Fruit fly (Drosophila melanogaster): ENCODE data around the gene Pgant5.

Gene Pgant5

dm6 chr2L:5107626-5108272, 14.4 kb upstream of the Pgant5 start (continued):
- TF ChIP-seq CG7372 (GFP tag; IDR thresholded peaks at IDR 0.05) (peak; percentile 95), HLH54F (GFP tag; optimal IDR thresholded peaks at IDR 0.05) (peak; percentile 98), CG12071 (GFP tag; optimal IDR thresholded peaks at IDR 0.05) (peak; percentile 87), tin (GFP tag; optimal IDR thresholded peaks at IDR 0.05) (peak; percentile 97), gro (GFP tag; optimal IDR thresholded peaks at IDR 0.05) (peak; percentile 98), danr (GFP tag; IDR thresholded peaks at IDR 0.05) (peak; percentile 89), yki (optimal IDR thresholded peaks at IDR 0.05) (no peak), MTF-1 (GFP tag; optimal IDR thresholded peaks at IDR 0.05; ENCODE audit: borderline replicate concordance) (peak; percentile 80), da (GFP tag; optimal IDR thresholded peaks at IDR 0.05) (peak; percentile 92), CG17829 (tag; optimal IDR thresholded peaks at IDR 0.05) (peak; percentile 91), Hmr (GFP tag; optimal IDR thresholded peaks at IDR 0.05) (peak; percentile 98), mam (GFP tag; optimal IDR thresholded peaks at IDR 0.05) (peak; percentile 99), CG5245 (GFP tag; optimal IDR thresholded peaks at IDR 0.05) (peak; percentile 90), CG18764 (GFP tag; optimal IDR thresholded peaks at IDR 0.05) (peak; percentile 88), btn (GFP tag; optimal IDR thresholded peaks at IDR 0.05) (peak; percentile 81), CG12659 (GFP tag; optimal IDR thresholded peaks at IDR 0.05) (peak; percentile 97), p53 (GFP tag; optimal IDR thresholded peaks at IDR 0.05) (peak; percentile 91), CG7745 (tag; optimal IDR thresholded peaks at IDR 0.05) (no peak), CG14667 (GFP tag; IDR thresholded peaks at IDR 0.05) (peak; percentile 92), CG12299 (tag; optimal IDR thresholded peaks at IDR 0.05) (peak; percentile 82), kah (GFP tag; optimal IDR thresholded peaks at IDR 0.05) (peak; percentile 63), CG6654 (GFP tag; optimal IDR thresholded peaks at IDR 0.05) (peak; percentile 83), pros (GFP tag; optimal IDR thresholded peaks at IDR 0.05) (peak; percentile 37), Atf-2 (GFP tag; optimal IDR thresholded peaks at IDR 0.05) (peak; percentile 98), sd (tag; optimal IDR thresholded peaks at IDR 0.05) (peak; percentile 87), dmrt11E (tag; optimal IDR thresholded peaks at IDR 0.05) (peak; percentile 38), CG2202 (tag; optimal IDR thresholded peaks at IDR 0.05) (peak; percentile 61), maf-S (GFP tag; optimal IDR thresholded peaks at IDR 0.05) (peak; percentile 99), lmd (GFP tag; IDR thresholded peaks at IDR 0.05) (peak; percentile 98), CG10147 (GFP tag; optimal IDR thresholded peaks at IDR 0.05) (peak; percentile 95), Bteb2 (GFP tag; optimal IDR thresholded peaks at IDR 0.05) (peak; percentile 94), Ets97D (GFP tag; optimal IDR thresholded peaks at IDR 0.05) (peak; percentile 70), row (GFP tag; IDR thresholded peaks at IDR 0.05) (peak; percentile 97), CG1603 (tag; optimal IDR thresholded peaks at IDR 0.05) (peak; percentile 68), CG16863 (GFP tag; optimal IDR thresholded peaks at IDR 0.05) (peak; percentile 95), Nf-YB (GFP tag; optimal IDR thresholded peaks at IDR 0.05) (peak; percentile 69), sens-2 (GFP tag; IDR thresholded peaks at IDR 0.05) (peak; percentile 66), CG10979 (tag; optimal IDR thresholded peaks at IDR 0.05) (peak; percentile 90), Hr51 (GFP tag; optimal IDR thresholded peaks at IDR 0.05) (peak; percentile 95 to 97), Mes4 (GFP tag; optimal IDR thresholded peaks at IDR 0.05) (peak; percentile 91), pum (GFP tag; optimal IDR thresholded peaks at IDR 0.05) (peak; percentile 97), CG3995 (GFP tag; optimal IDR thresholded peaks at IDR 0.05) (peak; percentile 79), CG12744 (GFP tag; optimal IDR thresholded peaks at IDR 0.05) (peak; percentile 92), CG8281 (tag; optimal IDR thresholded peaks at IDR 0.05) (peak; percentile 61), gt (GFP tag; IDR thresholded peaks at IDR 0.05) (peak; percentile 78), CG11696 (GFP tag; IDR thresholded peaks at IDR 0.05) (peak; percentile 85), dpn (GFP tag; optimal IDR thresholded peaks at IDR 0.05) (peak; percentile 98 to 99), CG16815 (GFP tag; optimal IDR thresholded peaks at IDR 0.05) (peak; percentile 96), Abd-B (GFP tag; optimal IDR thresholded peaks at IDR 0.05) (peak; percentile 97), vvl (GFP tag; IDR thresholded peaks at IDR 0.05) (peak; percentile 94)
